Worm (Caenorhabditis elegans) whole organism, midembryonic: ENCODE measurements around the gene dhs-13.

Experiments used
- med-1 ChIP-seq: sonication (generic microtip); optimal IDR thresholded peaks from 2 replicates; lab custom pipeline; 2017; ENCODE audit warnings: missing genetic modification characterization, mild to moderate bottlenecking, missing compliant biosample characterization, antibody characterized with exemption, missing genetic modification reagents; ENCODE audit not compliant: insufficient read depth
- ref-1 ChIP-seq: fragments of 200-800 bp; sonication (Bioruptor generic); conservative IDR thresholded peaks from 2 replicates; pipeline ENCODE4 v1.3.6; 2022; ENCODE audit warnings: missing genetic modification reagents, missing genetic modification characterization, missing compliant biosample characterization

ce11 chrV:1756856-1757255, 14.7 kb downstream of the dhs-13 start, which contains the start of gene clec-204:
- no peak for TF ChIP-seq med-1 (GFP tag; lab: Kevin White, UChicago)
- TF ChIP-seq ref-1 (GFP tag; lab: Robert Waterston, UW) = no peak
